Fruit fly (Drosophila melanogaster): ENCODE results near the gene CG13299.
A peak's percentile ranks its signal among the peaks of the same experiment; 100 is the strongest.

CG13299 gene

DNA sequence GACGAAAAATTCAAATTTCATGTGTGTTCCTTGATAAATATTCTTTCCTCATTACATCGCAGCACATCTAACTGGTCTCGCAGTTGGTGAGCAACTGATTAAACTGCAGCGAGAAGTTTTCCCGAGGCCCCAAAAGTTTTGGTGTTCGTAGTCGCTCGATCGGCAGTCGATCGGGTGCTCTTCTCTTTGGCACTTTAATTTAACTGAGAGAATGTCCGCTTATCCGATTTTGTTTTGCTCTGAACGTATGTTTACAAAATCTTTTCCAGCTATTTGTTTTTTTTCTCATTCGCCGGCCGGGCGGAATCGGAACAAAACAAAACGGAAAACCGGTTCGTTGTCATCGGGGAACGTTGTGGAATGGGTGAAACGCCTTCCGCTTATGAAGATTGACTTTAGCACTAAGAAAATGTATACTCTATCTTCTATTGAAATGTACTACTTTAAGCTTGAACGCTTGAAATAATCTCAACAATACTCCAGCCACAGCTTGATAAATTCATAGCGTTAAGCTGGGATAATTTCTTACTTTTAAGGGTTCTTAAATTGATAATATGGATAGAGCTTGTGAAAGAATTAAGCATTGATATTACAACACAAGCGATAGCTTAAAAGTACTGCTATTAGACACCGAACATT lies 13.5 kb downstream of the CG13299 start:
- no peak for TF ChIP-seq pan (optimal IDR thresholded peaks at IDR 0.05)
- no peak for TF ChIP-seq Dll (optimal IDR thresholded peaks at IDR 0.05)
- no peak for TF ChIP-seq CG8478 (optimal IDR thresholded peaks at IDR 0.05)
- no peak for TF ChIP-seq usp (GFP tag; optimal IDR thresholded peaks at IDR 0.05)
- TF ChIP-seq psq (optimal IDR thresholded peaks at IDR 0.05) = peak; percentile 9
- no peak for TF ChIP-seq EcR (GFP tag; optimal IDR thresholded peaks at IDR 0.05)

DNA sequence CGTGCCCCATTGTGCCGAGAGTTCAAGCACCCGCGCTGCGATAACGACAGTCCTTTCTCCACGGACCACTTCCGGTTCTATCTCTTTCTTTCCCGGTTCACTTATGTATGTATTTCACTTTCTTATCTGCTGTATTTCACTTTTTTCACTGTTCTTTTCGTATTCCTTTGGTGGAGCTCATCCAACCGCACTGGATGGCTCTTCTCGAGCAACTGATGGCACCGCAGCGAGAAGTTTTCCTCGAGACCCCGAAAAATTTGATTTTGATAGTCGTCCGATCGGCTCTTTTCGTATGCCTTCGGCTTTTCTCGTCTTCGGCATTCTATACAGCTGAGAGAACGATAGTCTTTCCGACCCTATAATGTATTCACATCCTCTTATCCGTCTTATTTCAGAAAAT lies 14.4 kb downstream of the CG13299 start, which contains the start of gene LanA:
LanA (minus strand) TSS at position 217 of the 400 bp plus-strand sequence.
- TF ChIP-seq EcR (GFP tag; optimal IDR thresholded peaks at IDR 0.05) (no peak), CG8478 (optimal IDR thresholded peaks at IDR 0.05) (no peak), pan (optimal IDR thresholded peaks at IDR 0.05) (no peak), Dll (optimal IDR thresholded peaks at IDR 0.05) (no peak), psq (optimal IDR thresholded peaks at IDR 0.05) (no peak), usp (GFP tag; optimal IDR thresholded peaks at IDR 0.05) (no peak)

DNA sequence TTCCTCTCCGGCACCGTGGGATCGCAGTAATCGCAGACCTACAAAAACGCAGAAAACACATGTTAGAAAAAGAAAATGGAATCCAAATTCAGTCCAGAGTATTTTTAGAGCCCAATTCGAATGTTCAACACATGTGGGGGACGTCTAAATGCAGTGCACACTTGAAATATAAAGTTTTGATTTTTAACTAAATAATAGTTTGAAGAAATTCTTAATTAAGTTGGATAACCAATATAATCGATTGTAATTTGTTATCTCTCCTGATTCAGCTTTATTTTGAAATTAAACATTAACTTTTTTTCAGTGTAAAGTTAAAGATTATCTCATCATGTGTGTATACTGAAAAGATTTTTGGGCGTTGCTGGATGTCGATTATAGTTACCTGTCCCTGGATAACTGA lies 14.9 kb downstream of the CG13299 start:
- TF ChIP-seq EcR (GFP tag; optimal IDR thresholded peaks at IDR 0.05) (no peak), usp (GFP tag; optimal IDR thresholded peaks at IDR 0.05) (no peak), Dll (optimal IDR thresholded peaks at IDR 0.05) (no peak), CG8478 (optimal IDR thresholded peaks at IDR 0.05) (no peak), psq (optimal IDR thresholded peaks at IDR 0.05) (no peak), pan (optimal IDR thresholded peaks at IDR 0.05) (no peak)

DNA sequence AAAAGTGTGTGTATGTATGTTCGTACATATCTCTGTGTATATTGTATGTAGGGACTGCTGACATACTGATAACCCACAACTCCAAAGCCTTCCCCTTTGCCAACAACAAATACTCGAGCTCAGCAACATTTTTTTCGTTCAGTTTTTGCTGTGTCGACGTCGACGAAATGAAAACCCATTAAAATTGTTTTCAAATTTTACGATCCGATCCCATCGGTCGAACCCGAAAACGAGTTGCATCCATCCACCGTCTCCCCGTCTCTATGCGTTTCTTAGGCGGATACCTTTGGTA lies 15.4 kb downstream of the CG13299 start:
- TF ChIP-seq Dll (optimal IDR thresholded peaks at IDR 0.05) (no peak), pan (optimal IDR thresholded peaks at IDR 0.05) (no peak), psq (optimal IDR thresholded peaks at IDR 0.05) (no peak), EcR (GFP tag; optimal IDR thresholded peaks at IDR 0.05) (no peak), usp (GFP tag; optimal IDR thresholded peaks at IDR 0.05) (no peak), CG8478 (optimal IDR thresholded peaks at IDR 0.05) (no peak)

DNA sequence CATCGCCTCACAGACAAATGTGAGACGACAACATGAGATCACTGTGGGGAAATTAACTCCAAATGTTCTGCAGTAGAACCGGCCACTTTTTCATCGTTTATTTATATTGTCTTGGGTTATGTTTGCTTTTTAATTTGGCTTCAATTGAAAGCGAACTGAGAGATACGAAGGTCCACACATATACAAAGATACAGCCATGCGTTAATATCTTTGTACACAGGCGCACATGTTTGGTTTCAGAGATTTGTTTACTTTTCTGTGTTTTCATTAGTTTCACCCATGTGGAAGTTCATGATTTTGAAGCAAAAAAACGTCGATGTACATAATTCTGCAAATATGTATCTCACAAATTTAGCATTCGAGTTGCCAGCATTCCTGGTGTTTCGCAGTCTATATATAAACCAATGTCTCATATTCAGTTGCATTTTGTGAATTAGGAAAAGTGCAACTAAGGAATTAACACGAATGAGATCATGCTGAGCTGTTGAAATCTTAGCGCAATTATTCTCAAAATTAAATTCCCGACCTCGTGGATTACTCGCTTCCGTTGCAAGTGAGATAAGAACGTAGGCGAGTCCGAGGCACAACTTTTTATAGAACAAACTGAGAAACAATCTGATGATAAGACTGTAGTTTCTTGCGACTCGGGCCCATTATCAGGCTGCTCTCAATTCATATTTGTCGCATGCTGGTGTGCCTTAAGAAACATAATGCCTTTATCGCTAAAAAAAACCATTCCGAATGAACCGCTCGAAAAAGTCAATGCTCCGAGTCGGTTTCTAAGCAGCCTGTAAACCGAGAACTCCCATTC lies 16.0 kb downstream of the CG13299 start:
- TF ChIP-seq psq (optimal IDR thresholded peaks at IDR 0.05) = no peak
- TF ChIP-seq EcR (GFP tag; optimal IDR thresholded peaks at IDR 0.05) = no peak
- TF ChIP-seq CG8478 (optimal IDR thresholded peaks at IDR 0.05) = no peak
- no peak for TF ChIP-seq pan (optimal IDR thresholded peaks at IDR 0.05)
- no peak for TF ChIP-seq usp (GFP tag; optimal IDR thresholded peaks at IDR 0.05)
- TF ChIP-seq Dll (optimal IDR thresholded peaks at IDR 0.05) = no peak

DNA sequence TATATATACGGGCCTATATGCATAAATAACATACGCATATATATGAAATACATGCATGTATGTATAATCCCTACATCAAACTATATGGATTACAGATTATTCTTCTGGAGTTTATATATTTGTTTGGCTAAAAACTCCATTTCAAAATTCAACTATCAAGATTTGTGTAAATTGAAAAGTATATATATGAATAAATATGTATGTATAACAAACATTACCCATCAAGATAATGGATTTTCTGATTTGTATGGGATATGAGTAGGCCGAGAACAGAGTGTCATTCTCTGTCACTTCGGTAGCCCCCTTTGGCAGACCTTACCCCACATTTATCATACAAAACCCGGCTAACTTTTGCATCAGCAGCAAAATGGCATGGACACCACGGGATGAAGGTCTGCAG lies 32.0 kb downstream of the CG13299 start, which contains the start of gene CG8219:
CG8219 (plus strand) TSS at position 301 of the 400 bp plus-strand sequence.
- TF ChIP-seq Dll (optimal IDR thresholded peaks at IDR 0.05) = no peak
- TF ChIP-seq usp (GFP tag; optimal IDR thresholded peaks at IDR 0.05) = no peak
- no peak for TF ChIP-seq CG8478 (optimal IDR thresholded peaks at IDR 0.05)
- no peak for TF ChIP-seq pan (optimal IDR thresholded peaks at IDR 0.05)
- TF ChIP-seq psq (optimal IDR thresholded peaks at IDR 0.05) = no peak
- TF ChIP-seq EcR (GFP tag; optimal IDR thresholded peaks at IDR 0.05) = no peak

DNA sequence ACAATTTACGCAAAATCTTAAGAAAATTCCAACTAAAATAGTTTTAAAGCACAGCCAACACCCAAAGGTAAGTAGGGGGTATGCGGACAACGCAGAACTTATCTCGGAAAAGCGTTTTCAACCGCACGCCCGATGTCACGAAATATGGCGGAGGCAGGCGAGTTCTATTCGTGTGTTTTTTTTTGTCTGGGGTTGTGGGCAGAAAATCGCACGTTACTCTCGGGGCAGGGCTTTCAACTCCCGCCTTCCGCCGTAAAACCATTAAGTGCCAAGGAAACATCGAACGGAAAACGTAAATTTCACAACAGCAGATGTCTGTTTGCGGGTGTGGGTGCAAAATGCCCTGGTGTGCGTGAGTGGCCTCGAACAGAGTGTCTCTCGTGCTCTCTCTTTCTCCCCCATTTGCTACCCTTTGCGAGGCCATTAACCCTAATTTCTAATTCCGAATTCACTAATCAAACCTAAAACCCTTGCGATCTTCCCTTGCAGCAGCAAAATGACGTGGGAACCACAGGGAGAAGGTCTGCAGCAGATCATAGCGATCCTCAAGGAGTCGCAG lies 38.5 kb downstream of the CG13299 start:
- TF ChIP-seq pan (optimal IDR thresholded peaks at IDR 0.05) (no peak), psq (optimal IDR thresholded peaks at IDR 0.05) (no peak), Dll (optimal IDR thresholded peaks at IDR 0.05) (no peak), EcR (GFP tag; optimal IDR thresholded peaks at IDR 0.05) (no peak), CG8478 (optimal IDR thresholded peaks at IDR 0.05) (no peak), usp (GFP tag; optimal IDR thresholded peaks at IDR 0.05) (no peak)

DNA sequence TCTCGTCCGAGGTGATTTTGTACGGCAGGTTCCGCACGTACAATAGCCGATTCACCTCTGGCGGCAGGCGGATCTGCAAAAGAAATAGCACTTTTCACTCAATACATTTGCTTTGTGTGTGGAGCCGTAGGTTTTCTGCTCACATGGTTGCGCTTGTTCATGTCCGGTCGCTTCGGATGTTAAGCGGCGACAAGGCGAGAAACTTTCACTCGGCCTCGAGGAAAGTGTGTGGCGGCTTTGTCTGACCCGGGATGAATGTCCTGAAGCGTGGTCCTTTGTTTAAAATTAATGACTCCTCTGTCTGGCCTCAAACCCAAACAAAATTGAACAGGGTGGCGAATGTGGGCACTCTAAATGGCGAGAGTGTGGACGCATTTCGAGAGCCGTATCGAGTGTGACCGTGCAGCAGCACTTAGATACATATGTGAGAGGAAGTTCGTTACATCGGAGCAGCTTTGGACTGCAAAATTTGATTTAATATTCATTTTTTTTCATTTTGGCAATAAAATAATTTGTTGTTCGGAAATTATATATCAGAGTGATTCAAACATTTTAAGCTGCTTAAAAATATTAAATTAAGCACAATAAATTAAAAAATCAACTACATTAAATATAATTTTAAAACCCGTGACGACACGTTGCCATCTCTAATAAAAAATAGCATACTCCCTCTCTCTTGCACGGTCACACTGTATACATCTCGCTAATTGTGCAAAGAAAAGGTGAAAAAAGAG lies 39.2 kb downstream of the CG13299 start, which contains the start of the genes Sf3b6 and Tnpo:
Sf3b6 (minus strand) TSS at position 358 of the 734 bp plus-strand sequence.
Tnpo (plus strand) TSS at position 659 of the 734 bp plus-strand sequence.
- TF ChIP-seq psq (optimal IDR thresholded peaks at IDR 0.05) = no peak
- no peak for TF ChIP-seq EcR (GFP tag; optimal IDR thresholded peaks at IDR 0.05)
- no peak for TF ChIP-seq Dll (optimal IDR thresholded peaks at IDR 0.05)
- TF ChIP-seq CG8478 (optimal IDR thresholded peaks at IDR 0.05) = no peak
- no peak for TF ChIP-seq usp (GFP tag; optimal IDR thresholded peaks at IDR 0.05)
- no peak for TF ChIP-seq pan (optimal IDR thresholded peaks at IDR 0.05)

DNA sequence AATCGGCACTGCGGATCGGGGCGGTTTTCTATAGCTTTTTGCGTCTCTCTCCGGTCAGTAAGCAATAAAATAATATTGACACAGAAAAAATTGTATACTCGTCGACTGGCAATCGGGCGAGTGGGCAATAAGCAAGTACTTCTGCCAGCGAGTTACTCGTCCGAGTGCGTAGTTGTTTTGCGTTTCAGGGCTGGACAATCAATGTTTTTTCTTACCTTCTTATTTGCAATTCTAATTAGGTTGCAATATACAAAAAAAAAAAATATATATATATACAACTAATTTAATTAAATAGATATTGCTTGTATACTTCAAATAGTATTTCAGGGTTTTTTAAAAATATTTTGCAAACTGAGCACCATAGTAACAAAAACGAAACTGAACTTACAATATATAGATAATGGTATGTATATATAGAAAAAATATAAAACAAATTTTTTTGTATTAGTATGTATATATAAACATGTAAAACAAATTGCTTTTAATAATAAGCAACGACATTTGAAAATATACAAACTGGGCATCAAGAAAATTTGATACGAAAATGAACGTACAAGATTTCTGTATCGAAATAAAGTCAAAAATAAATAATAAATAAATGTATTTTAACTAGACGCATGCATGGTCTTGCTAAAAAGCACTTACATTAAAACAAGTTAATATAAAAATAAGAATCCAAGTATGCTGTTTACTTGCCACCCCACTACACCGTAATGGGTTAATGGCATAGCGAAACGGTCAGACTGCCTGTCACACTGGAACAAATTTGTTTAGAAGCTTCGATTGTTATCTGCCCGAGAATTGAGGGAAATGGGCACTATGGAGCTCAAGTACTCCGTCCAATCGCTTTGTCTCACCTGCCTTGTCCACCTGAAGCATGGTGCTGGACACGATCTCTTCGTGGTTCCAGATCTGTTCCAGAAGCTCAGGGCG lies 42.9 kb downstream of the CG13299 start, which contains the start of the genes D19A and CG7386:
D19A (minus strand) TSS at position 129 of the 933 bp plus-strand sequence.
CG7386 (plus strand) TSS at position 751 of the 933 bp plus-strand sequence.
- TF ChIP-seq Dll (optimal IDR thresholded peaks at IDR 0.05) (no peak), psq (optimal IDR thresholded peaks at IDR 0.05) (no peak), CG8478 (optimal IDR thresholded peaks at IDR 0.05) (no peak), usp (GFP tag; optimal IDR thresholded peaks at IDR 0.05) (no peak), EcR (GFP tag; optimal IDR thresholded peaks at IDR 0.05) (no peak), pan (optimal IDR thresholded peaks at IDR 0.05) (no peak)

DNA sequence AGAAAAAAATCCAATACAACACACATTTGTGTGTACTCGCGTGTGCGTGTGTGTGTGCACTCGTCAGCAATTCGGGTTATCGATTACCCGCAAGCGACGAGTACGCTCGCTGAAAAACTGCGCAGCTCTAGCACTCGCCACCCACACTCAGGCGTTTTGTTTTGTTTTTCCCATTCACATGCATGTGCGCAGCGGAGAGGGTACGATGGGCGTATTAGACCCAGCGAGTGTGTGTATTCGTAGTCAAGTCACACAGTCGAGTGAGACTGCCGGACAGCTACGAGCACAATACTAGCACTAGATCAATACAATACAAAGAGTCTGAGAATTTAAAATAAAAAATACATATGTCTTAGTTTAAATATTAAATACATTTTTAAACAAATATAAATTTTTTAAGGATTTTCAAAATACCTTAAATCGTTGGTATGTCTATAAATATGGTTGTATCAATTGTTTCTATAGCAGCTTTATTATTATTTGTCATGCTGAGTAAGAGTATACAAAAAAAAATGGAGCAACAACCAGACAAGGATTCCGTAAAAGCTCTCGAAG lies 47.2 kb downstream of the CG13299 start, which contains the start of the genes D19B and CG43293:
D19B (minus strand) TSS at position 37 of the 555 bp plus-strand sequence.
CG43293 (plus strand) TSS at position 306 of the 555 bp plus-strand sequence.
- peak; percentile 80 for TF ChIP-seq pan (optimal IDR thresholded peaks at IDR 0.05)
- TF ChIP-seq Dll (optimal IDR thresholded peaks at IDR 0.05) = no peak

All from whole organism.